Fruit fly (Drosophila melanogaster) whole organism, embryonic: ENCODE measurements around the gene CG34432.

Source experiments
- CG10321 ChIP-seq: fragments of 200-800 bp; sonication (Bioruptor generic); IDR thresholded peaks from 2 replicates; pipeline ENCODE4 v1.3.6; 2022; ENCODE audit warnings: missing biosample characterization, missing genetic modification characterization
- CG14050 ChIP-seq: fragments of 200-800 bp; sonication (Bioruptor generic); IDR thresholded peaks from 3 replicates; pipeline ENCODE4 v1.3.6; 2022; ENCODE audit warnings: missing biosample characterization, missing genetic modification characterization
- CG14667 ChIP-seq: fragments of 200-800 bp; sonication (Bioruptor generic); IDR thresholded peaks from 2 replicates; pipeline ENCODE4 v1.3.6; 2022; ENCODE audit warnings: missing biosample characterization, missing genetic modification characterization
- CG17328 ChIP-seq: fragments of 200-800 bp; sonication (Bioruptor generic); IDR thresholded peaks from 2 replicates; pipeline ENCODE4 v1.3.6; 2022; ENCODE audit warnings: missing biosample characterization, missing genetic modification characterization
- CG2116 ChIP-seq: fragments of 200-800 bp; sonication (Bioruptor generic); optimal IDR thresholded peaks from 3 replicates; lab custom pipeline; 2018; ENCODE audit warnings: missing biosample characterization, mild to moderate bottlenecking, missing genetic modification characterization
- CG34224 ChIP-seq: fragments of 200-800 bp; sonication (Bioruptor generic); IDR thresholded peaks from 3 replicates; pipeline ENCODE4 v1.3.6; 2022; ENCODE audit warnings: missing biosample characterization, missing genetic modification characterization; ENCODE audit not compliant: partially characterized antibody
- CG3995 ChIP-seq: fragments of 200-800 bp; sonication (Bioruptor generic); optimal IDR thresholded peaks from 3 replicates; lab custom pipeline; 2016; ENCODE audit warnings: missing biosample characterization, missing genetic modification characterization
- CG4404 ChIP-seq: fragments of 200-800 bp; sonication (Bioruptor generic); IDR thresholded peaks from 2 replicates; pipeline ENCODE4 v1.3.6; 2022; ENCODE audit warnings: missing biosample characterization, missing genetic modification characterization
- CG4730 ChIP-seq: fragments of 200-800 bp; sonication (Bioruptor generic); IDR thresholded peaks from 2 replicates; pipeline ENCODE4 v1.3.6; 2022; ENCODE audit warnings: missing biosample characterization, missing genetic modification characterization
- CG5180 ChIP-seq: fragments of 200-800 bp; sonication (Bioruptor generic); optimal IDR thresholded peaks from 3 replicates; lab custom pipeline; 2017; ENCODE audit warnings: missing biosample characterization, missing genetic modification characterization, mild to moderate bottlenecking, moderate library complexity, missing genetic modification reagents
- CG6689 ChIP-seq: fragments of 200-800 bp; sonication (Bioruptor generic); IDR thresholded peaks from 2 replicates; pipeline ENCODE4 v1.3.6; 2022; ENCODE audit warnings: missing biosample characterization, missing genetic modification characterization
- CG6765 ChIP-seq: fragments of 200-800 bp; sonication (Bioruptor generic); optimal IDR thresholded peaks from 3 replicates; lab custom pipeline; 2017; ENCODE audit warnings: missing biosample characterization, mild to moderate bottlenecking, missing genetic modification characterization
- CG6813 ChIP-seq: fragments of 200-800 bp; sonication (Bioruptor generic); optimal IDR thresholded peaks from 2 replicates; lab custom pipeline; 2017; ENCODE audit warnings: missing biosample characterization, missing genetic modification characterization, mild to moderate bottlenecking, moderate library complexity, missing genetic modification reagents
- CG7357 ChIP-seq: fragments of 200-800 bp; sonication (Bioruptor generic); IDR thresholded peaks from 3 replicates; pipeline ENCODE4 v1.3.6; 2022; ENCODE audit warnings: missing biosample characterization, missing genetic modification characterization
- CG9876 ChIP-seq: fragments of 200-800 bp; sonication (Bioruptor generic); optimal IDR thresholded peaks from 2 replicates; lab custom pipeline; 2016; ENCODE audit warnings: missing biosample characterization, missing genetic modification characterization
- Chrac-16 ChIP-seq: fragments of 200-800 bp; sonication (Bioruptor generic); optimal IDR thresholded peaks from 3 replicates; lab custom pipeline; 2016; ENCODE audit warnings: missing biosample characterization, missing genetic modification characterization
- Dbx ChIP-seq: fragments of 200-800 bp; sonication (Bioruptor generic); IDR thresholded peaks from 3 replicates; pipeline ENCODE4 v1.3.6; 2022; ENCODE audit warnings: missing biosample characterization, missing genetic modification characterization
- Deaf1 ChIP-seq: fragments of 200-800 bp; optimal IDR thresholded peaks from 3 replicates; lab custom pipeline; 2019; ENCODE audit warnings: missing biosample characterization, mild to moderate bottlenecking, missing genetic modification characterization, moderate library complexity
- Dek ChIP-seq: fragments of 200-800 bp; sonication (Bioruptor generic); optimal IDR thresholded peaks from 3 replicates; lab custom pipeline; 2019; ENCODE audit warnings: missing biosample characterization, mild to moderate bottlenecking, missing genetic modification characterization, moderate library complexity
- Drgx ChIP-seq: fragments of 200-800 bp; sonication (Bioruptor generic); IDR thresholded peaks from 2 replicates; pipeline ENCODE4 v1.3.6; 2022; ENCODE audit warnings: missing biosample characterization, missing genetic modification characterization
- Ets65A ChIP-seq: fragments of 200-800 bp; sonication (Bioruptor generic); peaks from one replicate; lab custom pipeline; 2016; ENCODE audit warnings: missing biosample characterization, missing genetic modification characterization
- HLH4C ChIP-seq: fragments of 200-800 bp; sonication (Bioruptor generic); IDR thresholded peaks from 3 replicates; pipeline ENCODE4 v1.3.6; 2022; ENCODE audit warnings: missing biosample characterization, missing genetic modification characterization; ENCODE audit not compliant: partially characterized antibody
- HLHmδ ChIP-seq: fragments of 200-800 bp; sonication (Bioruptor generic); optimal IDR thresholded peaks from 2 replicates; lab custom pipeline; 2018; ENCODE audit warnings: missing biosample characterization, mild to moderate bottlenecking, missing genetic modification characterization, moderate library complexity
- Mrtf ChIP-seq: fragments of 200-800 bp; sonication (Bioruptor generic); IDR thresholded peaks from 3 replicates; pipeline ENCODE4 v1.3.6; 2022; ENCODE audit warnings: missing biosample characterization, missing genetic modification characterization
- Sin3A ChIP-seq: fragments of >200 bp; optimal IDR thresholded peaks from 2 replicates; lab custom pipeline; 2018
- Ssrp ChIP-seq: fragments of 200-800 bp; sonication (Bioruptor generic); optimal IDR thresholded peaks from 2 replicates; lab custom pipeline; 2018; ENCODE audit warnings: missing biosample characterization, mild to moderate bottlenecking, missing genetic modification characterization, moderate library complexity
- amos ChIP-seq: fragments of 200-800 bp; sonication (Bioruptor generic); IDR thresholded peaks from 2 replicates; pipeline ENCODE4 v1.3.6; 2022; ENCODE audit warnings: missing biosample characterization, missing genetic modification characterization; ENCODE audit not compliant: partially characterized antibody
- ash1 ChIP-seq: fragments of 200-800 bp; sonication (Bioruptor generic); optimal IDR thresholded peaks from 2 replicates; lab custom pipeline; 2018; ENCODE audit warnings: missing biosample characterization, mild to moderate bottlenecking, missing genetic modification characterization
- ci ChIP-seq: fragments of 200-800 bp; sonication (Bioruptor generic); IDR thresholded peaks from 3 replicates; pipeline ENCODE4 v1.3.6; 2022; ENCODE audit warnings: missing biosample characterization, missing genetic modification characterization
- crp ChIP-seq, 2 experiments: fragments of 200-800 bp; sonication (Bioruptor generic); optimal IDR thresholded peaks; 2 replicates in 1 of 2; 3 replicates in 1 of 2; lab custom pipeline; 2017; ENCODE audit warnings: missing biosample characterization in 2 of 2, missing genetic modification characterization in 2 of 2, mild to moderate bottlenecking in 1 of 2, moderate library complexity in 1 of 2
- cwo ChIP-seq: fragments of 200-800 bp; sonication (Bioruptor generic); optimal IDR thresholded peaks from 3 replicates; lab custom pipeline; 2017; ENCODE audit warnings: missing biosample characterization, missing genetic modification characterization, mild to moderate bottlenecking, moderate library complexity, missing genetic modification reagents
- dmrt99B ChIP-seq: fragments of 200-800 bp; sonication (Bioruptor generic); optimal IDR thresholded peaks from 2 replicates; lab custom pipeline; 2018; ENCODE audit warnings: missing biosample characterization, mild to moderate bottlenecking, missing genetic modification characterization, moderate library complexity
- gcm ChIP-seq: fragments of 200-800 bp; sonication (Bioruptor generic); optimal IDR thresholded peaks from 2 replicates; lab custom pipeline; 2019; ENCODE audit warnings: missing biosample characterization, mild to moderate bottlenecking, missing genetic modification characterization, moderate library complexity
- hb ChIP-seq: fragments of 200-800 bp; sonication (Bioruptor generic); IDR thresholded peaks from 3 replicates; pipeline ENCODE4 v1.3.6; 2022; ENCODE audit warnings: missing biosample characterization, missing genetic modification characterization; ENCODE audit not compliant: partially characterized antibody
- odd ChIP-seq: fragments of 200-800 bp; sonication (Bioruptor generic); optimal IDR thresholded peaks from 2 replicates; lab custom pipeline; 2017; ENCODE audit warnings: missing biosample characterization, mild to moderate bottlenecking, missing genetic modification characterization
- org-1 ChIP-seq: fragments of 200-800 bp; sonication (Bioruptor generic); optimal IDR thresholded peaks from 2 replicates; lab custom pipeline; 2017; ENCODE audit warnings: missing biosample characterization, missing genetic modification characterization
- p53 ChIP-seq: fragments of 200-800 bp; sonication (Bioruptor generic); optimal IDR thresholded peaks from 2 replicates; lab custom pipeline; 2016; ENCODE audit warnings: missing biosample characterization, missing genetic modification characterization
- peb ChIP-seq: fragments of 200-800 bp; sonication (Bioruptor generic); IDR thresholded peaks from 2 replicates; pipeline ENCODE4 v1.3.6; 2022; ENCODE audit warnings: missing biosample characterization, missing genetic modification characterization
- sens ChIP-seq: fragments of 200-800 bp; sonication (Bioruptor generic); peaks from one replicate; lab custom pipeline; 2016; ENCODE audit warnings: missing biosample characterization, missing genetic modification characterization
- slbo ChIP-seq: fragments of 200-800 bp; sonication (Bioruptor generic); IDR thresholded peaks from 2 replicates; pipeline ENCODE4 v1.3.6; 2022; ENCODE audit warnings: missing biosample characterization, missing genetic modification characterization
- tll ChIP-seq, 2 experiments: fragments of 200-800 bp in 1 of 2; fragments of >200 bp in 1 of 2; sonication (Bioruptor generic) in 1 of 2; optimal IDR thresholded peaks; 2 replicates each; lab custom pipeline; 2017 to 2019; ENCODE audit warnings: missing biosample characterization in 2 of 2, missing genetic modification characterization in 2 of 2, mild to moderate bottlenecking in 1 of 2, moderate library complexity in 1 of 2
- toy ChIP-seq: fragments of 200-800 bp; sonication (Bioruptor generic); IDR thresholded peaks from 2 replicates; pipeline ENCODE4 v1.3.6; 2022; ENCODE audit warnings: missing biosample characterization, missing genetic modification characterization
- trem ChIP-seq: fragments of 200-800 bp; optimal IDR thresholded peaks from 3 replicates; lab custom pipeline; 2019; ENCODE audit warnings: missing biosample characterization, mild to moderate bottlenecking, missing genetic modification characterization, moderate library complexity
- vfl ChIP-seq: fragments of 200-800 bp; sonication (Bioruptor generic); optimal IDR thresholded peaks from 2 replicates; lab custom pipeline; 2016; ENCODE audit warnings: missing biosample characterization, missing genetic modification characterization
- vnd ChIP-seq: fragments of 200-800 bp; sonication (Bioruptor generic); IDR thresholded peaks from 3 replicates; pipeline ENCODE4 v1.3.6; 2022; ENCODE audit warnings: missing biosample characterization, missing genetic modification characterization; ENCODE audit not compliant: partially characterized antibody
- zen ChIP-seq: fragments of 200-800 bp; sonication (Bioruptor generic); optimal IDR thresholded peaks from 3 replicates; lab custom pipeline; 2018; ENCODE audit warnings: missing biosample characterization, mild to moderate bottlenecking, missing genetic modification characterization, moderate library complexity
- zf30C ChIP-seq: fragments of 200-800 bp; sonication (Bioruptor generic); optimal IDR thresholded peaks from 3 replicates; lab custom pipeline; 2018; ENCODE audit warnings: missing biosample characterization, mild to moderate bottlenecking, missing genetic modification characterization

The CG34432 gene

dm6 chr3R:30695398-30695797 lies 46.4 kb downstream of the CG34432 start, which contains the start of gene CG12069:
Gene CG12069 (minus strand): TSS chr3R:30695498.
- TF ChIP-seq CG3995 (GFP tag; lab: Kevin White, UChicago) (no peak), Ets65A (GFP tag; lab: Kevin White, UChicago) (no peak), HLHmδ (no peak), Ssrp (tag; lab: Kevin White, UChicago) (no peak), dmrt99B (tag; lab: Kevin White, UChicago) (no peak), odd (GFP tag; lab: Kevin White, UChicago) (no peak), ci (GFP tag; lab: Robert Waterston, UW) (no peak), CG9876 (GFP tag; lab: Kevin White, UChicago) (no peak), toy (no peak), amos (GFP tag; lab: Robert Waterston, UW) (no peak), Deaf1 (tag; lab: Kevin White, UChicago) (no peak)

- TF ChIP-seq cwo (GFP tag; lab: Kevin White, UChicago): no peak
- no peak for TF ChIP-seq CG10321 (GFP tag; lab: Robert Waterston, UW)
- TF ChIP-seq org-1 (GFP tag; lab: Kevin White, UChicago): no peak
- no peak for TF ChIP-seq CG4730 (GFP tag; lab: Robert Waterston, UW)
- no peak for TF ChIP-seq Chrac-16 (GFP tag; lab: Kevin White, UChicago)
- no peak for TF ChIP-seq Ssrp (tag; lab: Kevin White, UChicago)
- TF ChIP-seq CG7357 (GFP tag; lab: Robert Waterston, UW): no peak
- no peak for TF ChIP-seq hb (GFP tag; lab: Robert Waterston, UW)
- TF ChIP-seq tll (GFP tag; optimal IDR thresholded peaks at IDR 0.05; lab: Kevin White, UChicago): no peak
Observed at dm6 chr3R:30697038-30697437, 48.1 kb downstream of the CG34432 start, which contains the start of gene Pka-C2. Gene Pka-C2 (minus strand): TSS chr3R:30697138.

dm6 chr3R:30699165-30699564 lies 50.2 kb downstream of the CG34432 start:
- TF ChIP-seq vnd: no peak
- peak; percentile 29 for TF ChIP-seq Ets65A (GFP tag; lab: Kevin White, UChicago)
- no peak for TF ChIP-seq Dbx (GFP tag; lab: Robert Waterston, UW)
- no peak for TF ChIP-seq zen
- TF ChIP-seq CG14050 (GFP tag; lab: Robert Waterston, UW): no peak
- TF ChIP-seq zf30C: peak; percentile 82
- TF ChIP-seq ash1: no peak
- no peak for TF ChIP-seq Sin3A (lab: Kevin White, UChicago)
- 0 out of 2 replicates have a peak, but pooled peaks have one; percentile 9 for TF ChIP-seq CG17328 (GFP tag; lab: Robert Waterston, UW)
- no peak for TF ChIP-seq Mrtf (GFP tag; lab: Robert Waterston, UW)
- TF ChIP-seq vfl: no peak
- no peak for TF ChIP-seq CG34224 (GFP tag; lab: Robert Waterston, UW)
- no peak for TF ChIP-seq peb (GFP tag; lab: Robert Waterston, UW)
- TF ChIP-seq slbo (GFP tag; lab: Robert Waterston, UW): no peak
- TF ChIP-seq p53 (GFP tag; lab: Kevin White, UChicago): no peak
- TF ChIP-seq crp (GFP tag; optimal IDR thresholded peaks at IDR 0.05; lab: Kevin White, UChicago): no peak
- TF ChIP-seq CG5180: no peak
- no peak for TF ChIP-seq gcm (GFP tag; lab: Kevin White, UChicago)
- no peak for TF ChIP-seq CG6765 (GFP tag; lab: Kevin White, UChicago)
- 0 out of 2 replicates have a peak, but pooled peaks have one; percentile 14 for TF ChIP-seq CG4404 (GFP tag; lab: Robert Waterston, UW)
- TF ChIP-seq CG6813: no peak
- TF ChIP-seq CG2116 (GFP tag; lab: Kevin White, UChicago): no peak
- TF ChIP-seq Dek (tag; lab: Kevin White, UChicago): no peak
- peak; percentile 41 for TF ChIP-seq sens (GFP tag; lab: Kevin White, UChicago)
- TF ChIP-seq HLH4C (GFP tag; lab: Robert Waterston, UW): no peak
- no peak for TF ChIP-seq CG6689
- TF ChIP-seq Drgx (GFP tag; lab: Robert Waterston, UW): no peak
- TF ChIP-seq CG3995 (GFP tag; lab: Kevin White, UChicago): no peak
- no peak for TF ChIP-seq CG14667 (GFP tag; lab: Robert Waterston, UW)
- no peak for TF ChIP-seq trem (tag; lab: Kevin White, UChicago)
- TF ChIP-seq CG4730 (GFP tag; lab: Robert Waterston, UW): no peak
